Fruit fly (Drosophila melanogaster): Measurements from ENCODE around the gene Spag1.

Gene Spag1

dm6 chr3R:26954020-26954672, 6.5 kb downstream of the Spag1 start (continued):
- TF ChIP-seq CG9437 (GFP tag; optimal IDR thresholded peaks at IDR 0.05) (peak; percentile 18), yki (optimal IDR thresholded peaks at IDR 0.05) (no peak), CG18011 (GFP tag; optimal IDR thresholded peaks at IDR 0.05) (no peak), slbo (GFP tag; IDR thresholded peaks at IDR 0.05) (peak; percentile 86), Ets97D (GFP tag; optimal IDR thresholded peaks at IDR 0.05) (no peak), CG6791 (GFP tag; IDR thresholded peaks at IDR 0.05; ENCODE audit: partially characterized antibody) (no peak), Optix (GFP tag; IDR thresholded peaks at IDR 0.05) (0 out of 3 replicates have a peak, but pooled peaks have one; percentile 36), CG15696 (tag; optimal IDR thresholded peaks at IDR 0.05) (no peak), Hr3 (GFP tag; optimal IDR thresholded peaks at IDR 0.05) (peak; percentile 83), CG6689 (GFP tag; IDR thresholded peaks at IDR 0.05) (peak; percentile 90), sim (GFP tag; IDR thresholded peaks at IDR 0.05) (no peak; the same call in 1 of the 2 replicates), CG15479 (GFP tag; optimal IDR thresholded peaks at IDR 0.05) (no peak), CG16863 (GFP tag; optimal IDR thresholded peaks at IDR 0.05) (no peak), CG2889 (GFP tag; IDR thresholded peaks at IDR 0.05) (no peak), gcm (GFP tag; optimal IDR thresholded peaks at IDR 0.05) (peak; percentile 61), br (optimal IDR thresholded peaks at IDR 0.05) (no peak), CG17568 (GFP tag; optimal IDR thresholded peaks at IDR 0.05) (peak; percentile 58), GATAe (GFP tag; conservative IDR thresholded peaks at IDR 0.05) (no peak), disco-r (GFP tag; optimal IDR thresholded peaks at IDR 0.05) (no peak), rib (GFP tag; IDR thresholded peaks at IDR 0.05) (no peak), HHEX (GFP tag; optimal IDR thresholded peaks at IDR 0.05) (peak; percentile 73), CG1832 (GFP tag; optimal IDR thresholded peaks at IDR 0.05) (peak; percentile 81), CG3995 (GFP tag; optimal IDR thresholded peaks at IDR 0.05) (no peak), gce (GFP tag; IDR thresholded peaks at IDR 0.05) (peak; percentile 32; the same call in 1 of the 3 replicates), Rx (GFP tag; IDR thresholded peaks at IDR 0.05) (peak; percentile 70), CG15269 (tag; optimal IDR thresholded peaks at IDR 0.05) (peak; percentile 80), sqz (GFP tag; optimal IDR thresholded peaks at IDR 0.05) (peak; percentile 53), CG7357 (GFP tag; IDR thresholded peaks at IDR 0.05) (peak; percentile 31; the same call in 1 of the 3 replicates), CG17802 (tag; optimal IDR thresholded peaks at IDR 0.05) (peak; percentile 44), CG32772 (GFP tag; IDR thresholded peaks at IDR 0.05) (peak; percentile 86), CG4707 (GFP tag; optimal IDR thresholded peaks at IDR 0.05) (peak; percentile 43), Dbx (GFP tag; IDR thresholded peaks at IDR 0.05) (peak; percentile 62; the same call in 1 of the 3 replicates), dimm (GFP tag; IDR thresholded peaks at IDR 0.05) (no peak), Sin3A (optimal IDR thresholded peaks at IDR 0.05) (no peak), ara (GFP tag; IDR thresholded peaks at IDR 0.05) (peak; percentile 79), corto (GFP tag; optimal IDR thresholded peaks at IDR 0.05) (peak; percentile 80), fd102C (GFP tag; optimal IDR thresholded peaks at IDR 0.05) (no peak), hbn (GFP tag; IDR thresholded peaks at IDR 0.05; ENCODE audit: partially characterized antibody) (no peak), CHES-1-like (GFP tag; optimal IDR thresholded peaks at IDR 0.05) (no peak), CG9932 (GFP tag; IDR thresholded peaks at IDR 0.05) (peak; percentile 57), CG5180 (GFP tag; optimal IDR thresholded peaks at IDR 0.05) (no peak), gro (GFP tag; optimal IDR thresholded peaks at IDR 0.05) (no peak), Scr (GFP tag; IDR thresholded peaks at IDR 0.05; ENCODE audit: partially characterized antibody) (no peak), usp (GFP tag; optimal IDR thresholded peaks at IDR 0.05) (no peak), ab (GFP tag; optimal IDR thresholded peaks at IDR 0.05) (no peak), hkb (optimal IDR thresholded peaks at IDR 0.05) (no peak), hkb (GFP tag; IDR thresholded peaks at IDR 0.05) (peak; percentile 86), CG8478 (optimal IDR thresholded peaks at IDR 0.05) (peak; percentile 69), NfI (GFP tag; optimal IDR thresholded peaks at IDR 0.05) (peak; percentile 66), Dip3 (GFP tag; optimal IDR thresholded peaks at IDR 0.05) (peak; percentile 5), salm (tag; optimal IDR thresholded peaks at IDR 0.05) (peak; percentile 65), slp2 (GFP tag; optimal IDR thresholded peaks at IDR 0.05) (no peak)
